Worm (Caenorhabditis elegans): ENCODE measurements around the gene srj-15.

ce11 chrV:1961453-1961852 lies 3.3 kb downstream of the srj-15 start, which contains the start of gene Y40B10B.1:
- TF ChIP-seq W03F9.2 (tag; optimal IDR thresholded peaks at IDR 0.05) (no peak), him-1 (tag; optimal IDR thresholded peaks at IDR 0.05) (no peak), dao-5 (tag; optimal IDR thresholded peaks at IDR 0.05) (no peak)

All from whole organism, L4/young adult.